Worm (Caenorhabditis elegans): Measurements from ENCODE around the gene R10D12.10.

DNA sequence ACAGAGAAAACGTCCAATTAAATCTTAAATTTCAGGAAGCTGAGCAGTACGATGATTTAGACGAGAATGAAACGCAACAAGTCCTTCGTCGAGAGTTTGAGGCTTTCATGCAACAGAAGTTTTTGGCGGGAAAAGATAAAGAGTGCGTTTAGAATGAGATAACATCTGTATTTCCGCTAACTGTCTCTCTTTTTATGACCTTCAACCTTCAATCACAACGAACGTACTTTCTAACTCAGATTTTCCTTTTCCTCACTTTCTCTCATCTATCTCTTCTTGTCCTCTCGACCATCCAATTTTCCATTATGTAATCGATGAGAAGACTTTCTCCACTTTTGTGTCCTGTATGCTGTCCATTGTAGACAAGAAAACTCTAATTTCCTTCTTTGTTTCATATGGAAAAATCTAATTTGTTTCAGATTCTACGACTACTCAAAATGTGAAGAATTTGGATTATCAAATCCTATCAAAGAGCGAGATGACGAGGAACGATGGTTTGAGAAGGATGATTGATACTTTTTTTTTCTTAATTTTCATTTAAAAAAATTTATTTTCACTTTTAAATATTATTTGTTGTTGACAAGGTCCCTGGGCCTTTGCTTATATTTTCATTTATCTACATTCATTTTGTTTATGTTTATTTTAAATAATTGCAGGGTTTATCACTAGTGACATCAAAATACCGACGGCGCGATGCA lies 5.3 kb upstream of the R10D12.10 start, which contains the start of gene sao-1:
- no peak for TF ChIP-seq M03D4.4 (tag; optimal IDR thresholded peaks at IDR 0.05)
- TF ChIP-seq pha-4 (tag; optimal IDR thresholded peaks at IDR 0.05), result no peak
- TF ChIP-seq elt-3 (tag; optimal IDR thresholded peaks at IDR 0.05), result no peak
- no peak for TF ChIP-seq mep-1 (tag; optimal IDR thresholded peaks at IDR 0.05)
- TF ChIP-seq nhr-76 (tag; optimal IDR thresholded peaks at IDR 0.05), result no peak
- TF ChIP-seq snpc-4 (tag; optimal IDR thresholded peaks at IDR 0.05), result no peak
- TF ChIP-seq ztf-11 (tag; optimal IDR thresholded peaks at IDR 0.05), result no peak
- TF ChIP-seq ces-1 (GFP tag; optimal IDR thresholded peaks at IDR 0.05), result no peak
- TF ChIP-seq bed-3 (GFP tag; optimal IDR thresholded peaks at IDR 0.05), result no peak
- no peak for TF ChIP-seq nhr-12 (tag; optimal IDR thresholded peaks at IDR 0.05)
- no peak for TF ChIP-seq unc-62 (GFP tag; optimal IDR thresholded peaks at IDR 0.05)
- no peak for TF ChIP-seq mab-5 (tag; optimal IDR thresholded peaks at IDR 0.05)
